Fruit fly (Drosophila melanogaster) whole organism, embryonic: ENCODE data around the gene Tom70.

Source experiments
- Bteb2 ChIP-seq: fragments of 200-800 bp; sonication (Bioruptor generic); optimal IDR thresholded peaks from 2 replicates; lab custom pipeline; 2016; ENCODE audit warnings: missing biosample characterization, missing genetic modification characterization
- CG10267 ChIP-seq: fragments of 200-800 bp; sonication (Bioruptor generic); optimal IDR thresholded peaks from 2 replicates; lab custom pipeline; 2018; ENCODE audit warnings: missing biosample characterization, mild to moderate bottlenecking, missing genetic modification characterization, moderate library complexity
- CG12659 ChIP-seq: fragments of 200-800 bp; sonication (Bioruptor generic); optimal IDR thresholded peaks from 3 replicates; lab custom pipeline; 2017; ENCODE audit warnings: mild to moderate bottlenecking, missing biosample characterization, missing genetic modification reagents, missing genetic modification characterization
- CG14710 ChIP-seq: fragments of 200-800 bp; sonication (Bioruptor generic); optimal IDR thresholded peaks from 3 replicates; lab custom pipeline; 2019; ENCODE audit warnings: missing biosample characterization, mild to moderate bottlenecking, missing genetic modification characterization, moderate library complexity
- CG15514 ChIP-seq: fragments of 200-800 bp; sonication (Bioruptor generic); optimal IDR thresholded peaks from 3 replicates; lab custom pipeline; 2017; ENCODE audit warnings: missing biosample characterization, missing genetic modification characterization, mild to moderate bottlenecking, moderate library complexity, missing genetic modification reagents
- CG17186 ChIP-seq: fragments of 200-800 bp; sonication (Bioruptor generic); optimal IDR thresholded peaks from 3 replicates; lab custom pipeline; 2017; ENCODE audit warnings: missing biosample characterization, missing genetic modification reagents, missing genetic modification characterization
- CG17359 ChIP-seq: fragments of 200-800 bp; sonication (Bioruptor generic); optimal IDR thresholded peaks from 3 replicates; lab custom pipeline; 2018; ENCODE audit warnings: missing biosample characterization, mild to moderate bottlenecking, missing genetic modification characterization, moderate library complexity
- CG3281 ChIP-seq: fragments of 200-800 bp; sonication (Bioruptor generic); optimal IDR thresholded peaks from 3 replicates; lab custom pipeline; 2017; ENCODE audit warnings: missing biosample characterization, mild to moderate bottlenecking, missing genetic modification characterization
- CG33213 ChIP-seq: fragments of 200-800 bp; sonication (Bioruptor generic); optimal IDR thresholded peaks from 3 replicates; lab custom pipeline; 2016; ENCODE audit warnings: missing biosample characterization, missing genetic modification characterization
- CG34376 ChIP-seq: fragments of 200-800 bp; sonication (Bioruptor generic); optimal IDR thresholded peaks from 2 replicates; lab custom pipeline; 2018; ENCODE audit warnings: missing biosample characterization, mild to moderate bottlenecking, missing genetic modification characterization
- CG4424 ChIP-seq: fragments of 200-800 bp; sonication (Bioruptor generic); optimal IDR thresholded peaks from 3 replicates; lab custom pipeline; 2016; ENCODE audit warnings: missing biosample characterization, missing genetic modification characterization
- CG4707 ChIP-seq: fragments of 200-800 bp; sonication (Bioruptor generic); optimal IDR thresholded peaks from 2 replicates; lab custom pipeline; 2018; ENCODE audit warnings: missing biosample characterization, mild to moderate bottlenecking, missing genetic modification characterization, moderate library complexity
- CG6254 ChIP-seq: fragments of 200-800 bp; sonication (Bioruptor generic); optimal IDR thresholded peaks from 3 replicates; lab custom pipeline; 2017; ENCODE audit warnings: mild to moderate bottlenecking, missing biosample characterization, missing genetic modification reagents, missing genetic modification characterization
- CG6791 ChIP-seq: fragments of 200-800 bp; sonication (Bioruptor generic); IDR thresholded peaks from 3 replicates; pipeline ENCODE4 v1.3.6; 2022; ENCODE audit warnings: missing biosample characterization, missing genetic modification characterization; ENCODE audit not compliant: partially characterized antibody
- CG7963 ChIP-seq: fragments of 200-800 bp; sonication (Bioruptor generic); IDR thresholded peaks from 3 replicates; pipeline ENCODE4 v1.3.6; 2022; ENCODE audit warnings: missing biosample characterization, missing genetic modification characterization; ENCODE audit not compliant: partially characterized antibody
- CG8290 ChIP-seq, 3 experiments: fragments of 200-800 bp; sonication (Bioruptor generic); optimal IDR thresholded peaks; 2 replicates each; lab custom pipeline; 2016 to 2019; ENCODE audit warnings: missing biosample characterization in 3 of 3, missing genetic modification characterization in 3 of 3, mild to moderate bottlenecking in 2 of 3, moderate library complexity in 1 of 3
- CG9797 ChIP-seq: fragments of 200-800 bp; sonication (Bioruptor generic); optimal IDR thresholded peaks from 3 replicates; lab custom pipeline; 2018; ENCODE audit warnings: missing biosample characterization, mild to moderate bottlenecking, missing genetic modification characterization
- D19B ChIP-seq: fragments of 200-800 bp; sonication (Bioruptor generic); optimal IDR thresholded peaks from 2 replicates; lab custom pipeline; 2017; ENCODE audit warnings: missing biosample characterization, mild to moderate bottlenecking, missing genetic modification characterization
- Dip2 ChIP-seq: fragments of 200-800 bp; sonication (Bioruptor generic); IDR thresholded peaks from 2 replicates; pipeline ENCODE4 v1.3.6; 2022; ENCODE audit warnings: missing biosample characterization, missing genetic modification characterization
- Dp ChIP-seq: fragments of 200-800 bp; sonication (Bioruptor generic); optimal IDR thresholded peaks from 2 replicates; lab custom pipeline; 2018; ENCODE audit warnings: missing biosample characterization, mild to moderate bottlenecking, missing genetic modification characterization, moderate library complexity
- E2f2 ChIP-seq: fragments of 200-800 bp; sonication (Bioruptor generic); IDR thresholded peaks from 2 replicates; pipeline ENCODE4 v1.3.6; 2022; ENCODE audit warnings: missing biosample characterization, missing genetic modification characterization
- Eip74EF ChIP-seq, 2 experiments: fragments of 200-800 bp in 1 of 2; fragments of >200 bp in 1 of 2; sonication (Bioruptor generic) in 1 of 2; optimal IDR thresholded peaks; 2 replicates each; lab custom pipeline; 2017 to 2019; ENCODE audit warnings: missing biosample characterization in 2 of 2, missing genetic modification characterization in 2 of 2, mild to moderate bottlenecking in 1 of 2, moderate library complexity in 1 of 2
- H2.0 ChIP-seq: fragments of 200-800 bp; sonication (Bioruptor generic); IDR thresholded peaks from 2 replicates; pipeline ENCODE4 v1.3.6; 2022; ENCODE audit warnings: missing biosample characterization, missing genetic modification characterization
- Hr39 ChIP-seq: fragments of >200 bp; optimal IDR thresholded peaks from 2 replicates; lab custom pipeline; 2017
- Mad ChIP-seq: fragments of 200-800 bp; sonication (Bioruptor generic); optimal IDR thresholded peaks from 2 replicates; lab custom pipeline; 2016; ENCODE audit warnings: missing biosample characterization, missing genetic modification characterization
- Ptx1 ChIP-seq: fragments of 200-800 bp; sonication (Bioruptor generic); IDR thresholded peaks from 2 replicates; pipeline ENCODE4 v1.3.6; 2022; ENCODE audit warnings: missing biosample characterization, missing genetic modification characterization
- Rfx ChIP-seq: fragments of 200-800 bp; sonication (Bioruptor generic); IDR thresholded peaks from 2 replicates; pipeline ENCODE4 v1.3.6; 2022; ENCODE audit warnings: missing biosample characterization, missing genetic modification characterization
- Scr ChIP-seq: fragments of 200-800 bp; sonication (Bioruptor generic); IDR thresholded peaks from 2 replicates; pipeline ENCODE4 v1.3.6; 2022; ENCODE audit warnings: missing biosample characterization, missing genetic modification characterization; ENCODE audit not compliant: partially characterized antibody
- Trl ChIP-seq, 3 experiments: fragments of >200 bp in 2 of 3; fragments of 200-800 bp in 1 of 3; sonication (Bioruptor generic) in 1 of 3; optimal IDR thresholded peaks; 2 replicates in 1 of 3; 3 replicates in 2 of 3; lab custom pipeline; 2016 to 2017; ENCODE audit warnings: missing biosample characterization in 1 of 3, missing genetic modification characterization in 1 of 3
- YL-1 ChIP-seq: fragments of 200-800 bp; sonication (Bioruptor generic); optimal IDR thresholded peaks from 3 replicates; lab custom pipeline; 2017; ENCODE audit warnings: missing biosample characterization, mild to moderate bottlenecking, missing genetic modification characterization
- bowl ChIP-seq: fragments of 200-800 bp; sonication (Bioruptor generic); IDR thresholded peaks from 2 replicates; pipeline ENCODE4 v1.3.6; 2022; ENCODE audit warnings: missing biosample characterization, missing genetic modification characterization
- bsh ChIP-seq, 2 experiments: fragments of 200-800 bp; sonication (Bioruptor generic); optimal IDR thresholded peaks; 2 replicates each; lab custom pipeline; 2017 to 2018; ENCODE audit warnings: mild to moderate bottlenecking in 2 of 2, missing biosample characterization in 2 of 2, missing genetic modification characterization in 2 of 2, moderate library complexity in 1 of 2
- btn ChIP-seq: fragments of 200-800 bp; sonication (Bioruptor generic); optimal IDR thresholded peaks from 2 replicates; lab custom pipeline; 2016; ENCODE audit warnings: missing biosample characterization, missing genetic modification characterization
- caup ChIP-seq: fragments of 200-800 bp; sonication (Bioruptor generic); optimal IDR thresholded peaks from 3 replicates; lab custom pipeline; 2017; ENCODE audit warnings: missing biosample characterization, mild to moderate bottlenecking, missing genetic modification characterization, moderate library complexity; ENCODE audit not compliant: severe bottlenecking
- crc ChIP-seq: fragments of 200-800 bp; sonication (Bioruptor generic); optimal IDR thresholded peaks from 2 replicates; lab custom pipeline; 2016; ENCODE audit warnings: missing biosample characterization, missing genetic modification characterization
- dmrt11E ChIP-seq: fragments of 200-800 bp; sonication (Bioruptor generic); optimal IDR thresholded peaks from 3 replicates; lab custom pipeline; 2018; ENCODE audit warnings: missing biosample characterization, mild to moderate bottlenecking, missing genetic modification characterization, moderate library complexity
- exex ChIP-seq: fragments of 200-800 bp; sonication (Bioruptor generic); optimal IDR thresholded peaks from 4 replicates; lab custom pipeline; 2018; ENCODE audit warnings: missing biosample characterization, mild to moderate bottlenecking, missing genetic modification characterization, moderate library complexity
- fd3F ChIP-seq: fragments of 200-800 bp; sonication (Bioruptor generic); optimal IDR thresholded peaks from 2 replicates; lab custom pipeline; 2018; ENCODE audit warnings: missing biosample characterization, mild to moderate bottlenecking, missing genetic modification characterization, moderate library complexity
- gem ChIP-seq: fragments of 200-800 bp; sonication (Bioruptor generic); optimal IDR thresholded peaks from 2 replicates; lab custom pipeline; 2019; ENCODE audit warnings: missing biosample characterization, mild to moderate bottlenecking, missing genetic modification characterization, moderate library complexity
- gfzf ChIP-seq: fragments of 200-800 bp; sonication (Bioruptor generic); optimal IDR thresholded peaks from 2 replicates; lab custom pipeline; 2016; ENCODE audit warnings: missing biosample characterization, mild to moderate bottlenecking, missing genetic modification characterization, moderate library complexity
- lbe ChIP-seq: fragments of 200-800 bp; sonication (Bioruptor generic); optimal IDR thresholded peaks from 2 replicates; lab custom pipeline; 2016; ENCODE audit warnings: missing biosample characterization, mild to moderate bottlenecking, missing genetic modification characterization
- luna ChIP-seq: fragments of 200-800 bp; sonication (Bioruptor generic); optimal IDR thresholded peaks from 2 replicates; lab custom pipeline; 2016; ENCODE audit warnings: missing biosample characterization, missing genetic modification characterization
- phol ChIP-seq: fragments of 200-800 bp; sonication (Bioruptor generic); optimal IDR thresholded peaks from 3 replicates; lab custom pipeline; 2018; ENCODE audit warnings: missing biosample characterization, mild to moderate bottlenecking, missing genetic modification characterization, moderate library complexity
- pzg ChIP-seq: fragments of 200-800 bp; sonication (Bioruptor generic); optimal IDR thresholded peaks from 3 replicates; lab custom pipeline; 2018; ENCODE audit warnings: missing biosample characterization, mild to moderate bottlenecking, missing genetic modification characterization, moderate library complexity
- scrt ChIP-seq: fragments of 200-800 bp; sonication (Bioruptor generic); optimal IDR thresholded peaks from 2 replicates; lab custom pipeline; 2018; ENCODE audit warnings: missing biosample characterization, mild to moderate bottlenecking, missing genetic modification characterization, moderate library complexity
- slbo ChIP-seq: fragments of 200-800 bp; sonication (Bioruptor generic); IDR thresholded peaks from 2 replicates; pipeline ENCODE4 v1.3.6; 2022; ENCODE audit warnings: missing biosample characterization, missing genetic modification characterization
- sqz ChIP-seq: fragments of 200-800 bp; sonication (Bioruptor generic); optimal IDR thresholded peaks from 3 replicates; lab custom pipeline; 2018; ENCODE audit warnings: missing biosample characterization, mild to moderate bottlenecking, missing genetic modification characterization
- vfl ChIP-seq: fragments of 200-800 bp; sonication (Bioruptor generic); optimal IDR thresholded peaks from 2 replicates; lab custom pipeline; 2016; ENCODE audit warnings: missing biosample characterization, missing genetic modification characterization

Tom70 gene

DNA sequence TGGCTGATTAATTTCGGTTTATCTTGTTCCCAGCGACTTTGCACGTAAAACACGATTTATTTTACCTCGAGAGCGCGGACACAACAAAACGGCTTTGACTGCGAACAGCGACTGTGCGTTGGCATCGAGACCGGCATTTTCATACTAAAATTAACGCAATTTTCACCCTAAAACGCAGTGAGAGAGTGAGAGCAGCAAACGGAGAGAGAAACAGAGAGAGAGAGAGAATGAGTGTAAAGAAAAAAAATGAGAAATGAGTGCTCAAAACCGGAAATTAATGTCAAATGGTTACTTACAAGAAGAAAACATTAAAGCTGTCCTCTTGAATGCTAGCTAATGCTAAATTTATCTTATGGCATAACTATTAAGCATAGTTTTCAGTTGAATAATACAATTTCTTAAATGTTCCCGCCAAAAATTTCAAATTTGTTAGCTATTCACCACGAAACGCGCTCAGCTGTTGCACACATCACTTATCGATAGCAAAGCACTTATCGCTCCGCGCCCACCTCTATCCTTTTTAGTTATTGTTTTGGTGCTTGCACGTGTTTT is 17.6 kb upstream of the Tom70 start, which contains the start of the genes JhI-21, RpL7-like and CG34164 (continued):
- TF ChIP-seq CG8290 (GFP tag; optimal IDR thresholded peaks at IDR 0.05; lab: Kevin White, UChicago) (no peak), CG8290 (tag; optimal IDR thresholded peaks at IDR 0.05; lab: Kevin White, UChicago) (no peak), bsh (GFP tag; optimal IDR thresholded peaks at IDR 0.05; lab: Kevin White, UChicago) (peak in 1 of 2 experiments; percentile 19), CG12659 (GFP tag; lab: Kevin White, UChicago) (peak; percentile 2), E2f2 (peak; percentile 98), H2.0 (no peak), Dip2 (GFP tag; lab: Robert Waterston, UW) (no peak), CG17186 (GFP tag; lab: Kevin White, UChicago) (no peak), Eip74EF (GFP tag; optimal IDR thresholded peaks at IDR 0.05; lab: Kevin White, UChicago) (peak in 1 of 2 experiments; percentile 35), pzg (GFP tag; lab: Kevin White, UChicago) (peak; percentile 86), gem (tag; lab: Kevin White, UChicago) (no peak), Ptx1 (GFP tag; lab: Robert Waterston, UW) (no peak), sqz (GFP tag; lab: Kevin White, UChicago) (peak; percentile 94), CG14710 (tag; lab: Kevin White, UChicago) (peak; percentile 61), CG7963 (GFP tag; lab: Robert Waterston, UW) (peak; percentile 60; the same call in 2 of the 3 replicates), caup (no peak), CG33213 (GFP tag; lab: Kevin White, UChicago) (no peak), bowl (no peak), exex (tag; lab: Kevin White, UChicago) (no peak), CG6254 (GFP tag; lab: Kevin White, UChicago) (no peak), phol (tag; lab: Kevin White, UChicago) (no peak), D19B (GFP tag; lab: Kevin White, UChicago) (no peak), fd3F (no peak), Bteb2 (GFP tag; lab: Kevin White, UChicago) (peak; percentile 13), Dp (GFP tag; lab: Kevin White, UChicago) (peak; percentile 98), CG34376 (GFP tag; lab: Kevin White, UChicago) (peak; percentile 30), btn (GFP tag; lab: Kevin White, UChicago) (no peak), CG4424 (GFP tag; lab: Kevin White, UChicago) (peak; percentile 38), slbo (GFP tag; lab: Robert Waterston, UW) (no peak), Rfx (GFP tag; lab: Robert Waterston, UW) (no peak), dmrt11E (tag; lab: Kevin White, UChicago) (no peak), vfl (no peak), lbe (GFP tag; lab: Kevin White, UChicago) (peak; percentile 69), YL-1 (GFP tag; lab: Kevin White, UChicago) (peak; percentile 83), CG10267 (peak; percentile 65), gfzf (GFP tag; lab: Kevin White, UChicago) (peak; percentile 23), Hr39 (lab: Kevin White, UChicago) (no peak), CG4707 (GFP tag; lab: Kevin White, UChicago) (no peak), CG6791 (GFP tag; lab: Robert Waterston, UW) (peak; percentile 61), Mad (GFP tag; lab: Kevin White, UChicago) (no peak), luna (GFP tag; lab: Kevin White, UChicago) (no peak), CG17359 (tag; lab: Kevin White, UChicago) (peak; percentile 18), CG3281 (peak; percentile 6), Scr (GFP tag; lab: Robert Waterston, UW) (peak; percentile 66), CG15514 (GFP tag; lab: Kevin White, UChicago) (peak; percentile 41), Trl (optimal IDR thresholded peaks at IDR 0.05; lab: Kevin White, UChicago) (peak; percentile 96 to 99), Trl (GFP tag; optimal IDR thresholded peaks at IDR 0.05; lab: Kevin White, UChicago) (peak; percentile 62), crc (GFP tag; lab: Kevin White, UChicago) (no peak), scrt (GFP tag; lab: Kevin White, UChicago) (peak; percentile 97), CG9797 (peak; percentile 9)
